Worm (Caenorhabditis elegans): ENCODE data around the gene ZK380.6.

ZK380.6 gene

DNA sequence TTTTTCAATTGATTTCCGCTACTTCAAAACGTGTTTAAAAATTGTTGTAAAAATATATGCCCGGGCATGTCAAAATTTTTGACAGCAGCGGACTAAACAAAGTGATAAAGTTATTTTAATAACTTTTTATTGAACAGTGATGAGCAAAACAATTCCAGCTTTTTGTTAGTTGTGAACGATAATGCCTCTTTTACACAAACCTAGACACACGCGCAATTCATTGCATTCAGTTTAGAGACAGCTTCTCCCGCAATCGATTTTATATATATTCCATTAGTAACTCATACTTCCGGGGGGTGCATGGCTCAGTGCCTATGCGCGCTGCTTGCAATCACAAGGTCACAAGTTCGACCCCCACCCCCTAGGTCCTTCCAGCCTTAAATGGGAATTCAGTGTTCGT, at the start of gene ZK380.6:
TSS of gene ZK380.6 (plus strand) at position 301 of the 400 bp plus-strand sequence.
- no peak for TF ChIP-seq unc-62 (GFP tag; optimal IDR thresholded peaks at IDR 0.05)

- no peak for TF ChIP-seq unc-62 (GFP tag; optimal IDR thresholded peaks at IDR 0.05)
Observed at ce11 chrX:1604606-1605005, 49.6 kb upstream of the ZK380.6 start, which contains the start of gene H11E01.3. Gene H11E01.3 (plus strand): TSS chrX:1604906.

ce11 chrX:1612948-1613347, 41.3 kb upstream of the ZK380.6 start:
- TF ChIP-seq unc-62 (GFP tag; optimal IDR thresholded peaks at IDR 0.05) = no peak

- no peak for TF ChIP-seq unc-62 (GFP tag; optimal IDR thresholded peaks at IDR 0.05)
Observed at ce11 chrX:1613860-1614259, 40.4 kb upstream of the ZK380.6 start.

ce11 chrX:1620678-1621449, 33.4 kb upstream of the ZK380.6 start, which contains the start of gene H11E01.2:
Gene H11E01.2 (plus strand): TSS chrX:1621057.
- no peak for TF ChIP-seq unc-62 (GFP tag; optimal IDR thresholded peaks at IDR 0.05)

DNA sequence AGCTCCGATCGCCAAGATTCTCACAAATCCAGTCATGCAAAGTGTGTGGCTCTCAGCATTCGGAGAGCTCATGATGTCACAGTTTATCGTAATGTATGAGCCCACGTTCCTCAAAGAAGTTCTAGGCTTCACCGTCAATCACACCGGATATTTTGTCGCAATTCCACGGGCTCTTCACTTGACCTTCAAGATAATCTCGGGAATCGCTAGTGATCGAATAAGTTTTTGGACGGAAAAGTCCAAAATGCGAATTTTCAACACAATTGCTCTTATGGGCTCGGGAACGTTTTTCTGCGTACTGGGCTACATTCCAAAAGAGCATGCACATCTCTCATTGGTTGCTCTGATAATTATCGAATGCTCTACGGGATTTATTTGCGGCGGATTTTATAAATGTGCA, 31.2 kb upstream of the ZK380.6 start:
- no peak for TF ChIP-seq unc-62 (GFP tag; optimal IDR thresholded peaks at IDR 0.05)

DNA sequence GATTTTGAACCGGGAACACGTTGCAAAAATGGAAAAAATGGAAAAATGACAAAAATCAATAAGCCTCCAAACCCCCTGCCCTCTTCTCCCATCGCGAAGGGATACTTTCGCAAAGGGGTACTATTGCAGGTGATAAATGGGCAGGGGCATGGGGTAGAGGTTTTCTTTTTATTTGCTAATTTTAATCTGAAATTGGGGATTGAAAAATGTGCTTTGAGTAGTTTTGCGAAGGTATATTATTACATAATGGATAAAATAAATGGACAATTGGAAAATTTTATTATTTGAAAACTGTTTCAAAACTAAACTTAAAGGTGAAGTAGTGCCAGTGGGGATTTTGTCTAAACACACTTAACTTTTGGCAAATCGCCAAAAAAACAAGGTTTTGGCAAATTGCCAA, 27.2 kb upstream of the ZK380.6 start:
- no peak for TF ChIP-seq unc-62 (GFP tag; optimal IDR thresholded peaks at IDR 0.05)

DNA sequence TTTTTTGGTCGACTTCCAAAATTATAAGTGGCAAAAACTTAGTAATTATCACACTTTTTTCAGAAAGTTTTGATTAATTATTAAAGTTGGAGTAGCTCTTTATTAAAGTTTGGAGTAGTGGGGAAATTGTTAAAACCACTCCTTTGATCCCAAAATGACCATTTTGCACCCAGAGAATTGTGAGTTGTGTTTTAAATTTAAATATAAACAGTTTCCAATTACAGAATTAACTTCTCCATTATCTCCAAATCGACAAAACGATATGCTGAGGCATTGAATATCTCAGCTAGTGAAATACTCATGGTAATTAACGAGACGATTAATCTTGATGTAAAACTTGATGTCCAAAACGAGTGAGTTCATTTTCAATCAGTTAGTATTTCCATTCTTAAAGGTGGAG, 26.4 kb upstream of the ZK380.6 start, which contains the start of gene fbxb-58:
TSS of gene fbxb-58 (plus strand) at position 301 of the 400 bp plus-strand sequence.
- no peak for TF ChIP-seq unc-62 (GFP tag; optimal IDR thresholded peaks at IDR 0.05)

DNA sequence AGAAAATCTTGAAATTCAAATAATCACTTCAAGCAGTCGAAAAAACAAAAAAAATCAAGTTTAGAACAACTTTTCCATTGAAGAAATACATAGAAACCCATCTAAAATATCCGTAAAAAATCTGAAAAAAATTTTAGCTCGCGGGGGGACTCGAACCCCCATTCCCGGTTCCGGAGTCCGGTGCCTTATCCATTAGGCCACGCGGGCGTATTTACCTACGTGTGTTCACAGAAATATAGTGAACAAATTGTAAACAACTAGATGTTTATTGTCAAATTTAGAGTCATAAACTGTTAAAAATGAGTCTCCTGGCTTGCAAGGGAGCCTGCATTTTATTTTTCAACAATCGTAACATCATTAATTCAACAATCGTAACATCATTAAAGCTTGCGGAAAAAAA, 24.5 kb upstream of the ZK380.6 start:
- no peak for TF ChIP-seq unc-62 (GFP tag; optimal IDR thresholded peaks at IDR 0.05)

- no peak for TF ChIP-seq unc-62 (GFP tag; optimal IDR thresholded peaks at IDR 0.05)
Observed at ce11 chrX:1630881-1631516, 23.2 kb upstream of the ZK380.6 start, which contains the start of gene ZK380.2. Gene ZK380.2 (plus strand): TSS chrX:1631466.

DNA sequence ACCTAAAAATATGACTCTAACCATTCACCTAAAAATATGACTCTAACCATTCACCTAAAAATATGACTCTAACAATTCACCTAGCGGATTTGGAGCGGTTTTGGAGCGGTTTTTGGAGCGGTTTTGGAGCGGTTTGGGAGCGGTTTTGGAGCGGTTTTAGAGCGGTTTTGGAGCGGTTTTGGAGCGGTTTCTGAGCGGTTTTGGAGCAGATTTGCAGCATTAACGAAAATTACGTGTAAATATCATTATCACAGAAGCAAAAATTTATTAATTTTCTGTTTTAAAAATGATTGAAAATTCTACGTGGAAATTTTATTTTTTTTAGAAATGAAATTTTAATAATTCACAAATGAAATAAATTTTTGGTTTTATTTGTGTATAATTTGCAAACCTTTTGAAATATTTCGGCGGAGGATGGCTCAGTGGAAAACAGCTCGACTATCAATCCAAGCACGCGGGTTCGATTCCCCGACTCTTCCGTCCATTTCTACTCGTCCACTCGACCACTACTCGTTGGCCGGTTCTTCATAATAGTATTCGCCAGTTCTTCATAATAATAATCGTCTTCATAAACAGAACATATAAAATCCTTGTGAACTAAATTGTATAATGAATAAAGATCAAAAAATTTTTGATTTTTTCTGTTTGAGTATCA, 10.7 kb upstream of the ZK380.6 start:
- no peak for TF ChIP-seq unc-62 (GFP tag; optimal IDR thresholded peaks at IDR 0.05)

DNA sequence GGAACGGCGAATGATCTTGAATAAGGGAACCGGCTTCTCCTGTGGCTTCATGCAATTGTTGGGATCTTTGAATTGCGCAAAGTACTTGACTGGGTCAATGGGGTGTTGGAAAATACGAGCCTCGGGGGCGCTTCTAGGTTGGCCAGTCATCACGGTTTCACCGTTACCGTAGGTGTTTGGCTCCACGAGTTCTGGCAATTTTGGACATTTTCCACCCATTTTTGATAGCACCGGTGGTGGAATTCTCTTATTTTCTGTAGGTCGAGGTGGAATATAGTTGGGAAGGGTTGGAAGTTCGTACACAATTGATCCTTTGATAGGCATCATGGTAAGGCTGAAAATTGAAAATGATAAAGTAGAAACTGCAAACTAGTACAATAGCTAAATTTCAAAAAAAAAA, 2.6 kb upstream of the ZK380.6 start, which contains the start of gene ZK380.4:
TSS of gene ZK380.4 (minus strand) at position 327 of the 400 bp plus-strand sequence.
- TF ChIP-seq unc-62 (GFP tag; optimal IDR thresholded peaks at IDR 0.05) = no peak

- no peak for TF ChIP-seq unc-62 (GFP tag; optimal IDR thresholded peaks at IDR 0.05)
Observed at ce11 chrX:1655207-1655606, 961 bp downstream of the ZK380.6 start, which contains the start of gene tbx-32. Gene tbx-32 (plus strand): TSS chrX:1655507.

ce11 chrX:1664925-1665324, 10.7 kb downstream of the ZK380.6 start, which contains the start of gene R09H3.2:
Gene R09H3.2 (minus strand): TSS chrX:1665025.
- TF ChIP-seq unc-62 (GFP tag; optimal IDR thresholded peaks at IDR 0.05) = no peak

DNA sequence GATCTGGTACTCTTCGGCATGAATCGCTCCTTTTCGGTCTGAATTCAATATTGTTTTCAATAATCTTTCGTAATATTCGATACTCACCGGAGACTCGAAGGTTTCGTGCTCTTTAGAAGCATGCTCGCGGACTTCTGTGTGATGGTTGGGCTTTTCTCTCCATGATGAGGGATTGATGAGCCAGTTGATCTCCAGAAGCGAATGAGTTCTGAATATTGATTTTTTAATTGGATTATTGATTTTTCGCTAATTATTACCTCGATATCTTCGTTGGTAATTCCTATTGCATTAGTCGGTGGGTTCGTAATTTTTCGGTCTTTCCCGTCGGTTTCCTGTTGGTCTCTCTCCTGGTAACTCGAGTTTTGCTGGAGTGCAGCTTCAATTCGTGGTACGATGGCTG, 12.8 kb downstream of the ZK380.6 start:
- no peak for TF ChIP-seq unc-62 (GFP tag; optimal IDR thresholded peaks at IDR 0.05)

- TF ChIP-seq unc-62 (GFP tag; optimal IDR thresholded peaks at IDR 0.05) = no peak
Observed at ce11 chrX:1668748-1669147, 14.5 kb downstream of the ZK380.6 start, which contains the start of gene R09H3.3. Gene R09H3.3 (minus strand): TSS chrX:1668848.

Data from whole organism, dauer.